Fruit fly (Drosophila melanogaster) whole organism, embryonic: Measurements from ENCODE around the gene Lasp.

ENCODE experiments used
- Adf1 ChIP-seq: fragments of 200-800 bp; sonication (Bioruptor generic); IDR thresholded peaks from 2 replicates; pipeline ENCODE4 v1.3.6; 2022; ENCODE audit warnings: missing biosample characterization, missing genetic modification characterization
- CG10462 ChIP-seq: fragments of 200-800 bp; sonication (Bioruptor generic); optimal IDR thresholded peaks from 2 replicates; lab custom pipeline; 2016; ENCODE audit warnings: missing biosample characterization, missing genetic modification characterization
- CG10654 ChIP-seq: fragments of 200-800 bp; sonication (Bioruptor generic); optimal IDR thresholded peaks from 2 replicates; lab custom pipeline; 2016; ENCODE audit warnings: missing biosample characterization, missing genetic modification characterization
- CG10979 ChIP-seq: fragments of 200-800 bp; sonication (Bioruptor generic); optimal IDR thresholded peaks from 2 replicates; lab custom pipeline; 2018; ENCODE audit warnings: missing biosample characterization, mild to moderate bottlenecking, missing genetic modification characterization, moderate library complexity
- CG1233 ChIP-seq: fragments of 200-800 bp; sonication (Bioruptor generic); optimal IDR thresholded peaks from 4 replicates; lab custom pipeline; 2018; ENCODE audit warnings: missing biosample characterization, mild to moderate bottlenecking, missing genetic modification characterization
- CG13296 ChIP-seq: fragments of 200-800 bp; sonication (Bioruptor generic); optimal IDR thresholded peaks from 3 replicates; lab custom pipeline; 2018; ENCODE audit warnings: missing biosample characterization, mild to moderate bottlenecking, missing genetic modification characterization
- CG13894 ChIP-seq: fragments of 200-800 bp; sonication (Bioruptor generic); optimal IDR thresholded peaks from 3 replicates; lab custom pipeline; 2018; ENCODE audit warnings: missing biosample characterization, mild to moderate bottlenecking, missing genetic modification characterization, moderate library complexity
- CG14441 ChIP-seq: fragments of 200-800 bp; sonication (Bioruptor generic); IDR thresholded peaks from 2 replicates; pipeline ENCODE4 v1.3.6; 2022; ENCODE audit warnings: missing biosample characterization, missing genetic modification characterization
- CG15696 ChIP-seq: fragments of 200-800 bp; sonication (Bioruptor generic); optimal IDR thresholded peaks from 2 replicates; lab custom pipeline; 2019; ENCODE audit warnings: missing biosample characterization, mild to moderate bottlenecking, missing genetic modification characterization, moderate library complexity
- CG17829 ChIP-seq: fragments of 200-800 bp; optimal IDR thresholded peaks from 2 replicates; lab custom pipeline; 2019; ENCODE audit warnings: missing biosample characterization, mild to moderate bottlenecking, missing genetic modification characterization, moderate library complexity
- CG18262 ChIP-seq: fragments of 200-800 bp; optimal IDR thresholded peaks from 3 replicates; lab custom pipeline; 2019; ENCODE audit warnings: missing biosample characterization, mild to moderate bottlenecking, missing genetic modification characterization, moderate library complexity
- CG2202 ChIP-seq: fragments of 200-800 bp; sonication (Bioruptor generic); optimal IDR thresholded peaks from 2 replicates; lab custom pipeline; 2018; ENCODE audit warnings: missing biosample characterization, mild to moderate bottlenecking, missing genetic modification characterization
- CG2875 ChIP-seq: fragments of 200-800 bp; sonication (Bioruptor generic); optimal IDR thresholded peaks from 2 replicates; lab custom pipeline; 2017; ENCODE audit warnings: missing biosample characterization, mild to moderate bottlenecking, missing genetic modification characterization, missing genetic modification reagents
- CG31441 ChIP-seq: fragments of 200-800 bp; sonication (Bioruptor generic); IDR thresholded peaks from 2 replicates; pipeline ENCODE4 v1.3.6; 2022; ENCODE audit warnings: missing biosample characterization, missing genetic modification characterization
- CG4424 ChIP-seq: fragments of 200-800 bp; sonication (Bioruptor generic); optimal IDR thresholded peaks from 3 replicates; lab custom pipeline; 2016; ENCODE audit warnings: missing biosample characterization, missing genetic modification characterization
- CG7271 ChIP-seq: fragments of 200-800 bp; sonication (Bioruptor generic); optimal IDR thresholded peaks from 2 replicates; lab custom pipeline; 2018; ENCODE audit warnings: missing biosample characterization, mild to moderate bottlenecking, missing genetic modification characterization, moderate library complexity
- CG8388 ChIP-seq: fragments of 200-800 bp; sonication (Bioruptor generic); optimal IDR thresholded peaks from 2 replicates; lab custom pipeline; 2019; ENCODE audit warnings: missing biosample characterization, mild to moderate bottlenecking, missing genetic modification characterization, moderate library complexity
- CG9215 ChIP-seq: fragments of 200-800 bp; sonication (Bioruptor generic); IDR thresholded peaks from 2 replicates; pipeline ENCODE4 v1.3.6; 2022; ENCODE audit warnings: missing biosample characterization, missing genetic modification characterization
- CG9609 ChIP-seq: fragments of 200-800 bp; sonication (Bioruptor generic); optimal IDR thresholded peaks from 3 replicates; lab custom pipeline; 2016; ENCODE audit warnings: missing biosample characterization, missing genetic modification characterization
- D ChIP-seq, 2 experiments: fragments of 200-800 bp in 1 of 2; fragments of >200 bp in 1 of 2; sonication (Bioruptor generic) in 1 of 2; optimal IDR thresholded peaks; 2 replicates in 1 of 2; 3 replicates in 1 of 2; lab custom pipeline; 2017; ENCODE audit warnings: mild to moderate bottlenecking in 1 of 2, missing biosample characterization in 1 of 2, missing genetic modification characterization in 1 of 2, missing genetic modification reagents in 1 of 2
- D19A ChIP-seq: fragments of 200-800 bp; optimal IDR thresholded peaks from 3 replicates; lab custom pipeline; 2019; ENCODE audit warnings: missing biosample characterization, mild to moderate bottlenecking, missing genetic modification characterization, moderate library complexity
- Ets65A ChIP-seq: fragments of 200-800 bp; sonication (Bioruptor generic); peaks from one replicate; lab custom pipeline; 2016; ENCODE audit warnings: missing biosample characterization, missing genetic modification characterization
- HLH4C ChIP-seq: fragments of 200-800 bp; sonication (Bioruptor generic); IDR thresholded peaks from 3 replicates; pipeline ENCODE4 v1.3.6; 2022; ENCODE audit warnings: missing biosample characterization, missing genetic modification characterization; ENCODE audit not compliant: partially characterized antibody
- Hr51 ChIP-seq, 2 experiments: fragments of 200-800 bp; sonication (Bioruptor generic); optimal IDR thresholded peaks; 2 replicates in 1 of 2; 3 replicates in 1 of 2; lab custom pipeline; 2016 to 2018; ENCODE audit warnings: missing biosample characterization in 2 of 2, missing genetic modification characterization in 2 of 2, mild to moderate bottlenecking in 1 of 2, moderate library complexity in 1 of 2
- Hr78 ChIP-seq, 2 experiments: fragments of 200-800 bp in 1 of 2; fragments of >200 bp in 1 of 2; sonication (Bioruptor generic) in 1 of 2; optimal IDR thresholded peaks; 2 replicates each; lab custom pipeline; 2017 to 2019; ENCODE audit warnings: missing biosample characterization in 2 of 2, missing genetic modification characterization in 2 of 2, mild to moderate bottlenecking in 1 of 2, moderate library complexity in 1 of 2
- Kr ChIP-seq: fragments of 200-800 bp; sonication (Bioruptor generic); optimal IDR thresholded peaks from 2 replicates; lab custom pipeline; 2017; ENCODE audit warnings: missing biosample characterization, mild to moderate bottlenecking, missing genetic modification characterization
- MTF-1 ChIP-seq: fragments of 200-800 bp; sonication (Bioruptor generic); optimal IDR thresholded peaks from 2 replicates; lab custom pipeline; 2018; ENCODE audit warnings: missing biosample characterization, mild to moderate bottlenecking, missing genetic modification characterization, borderline replicate concordance
- Myb ChIP-seq: fragments of 200-800 bp; sonication (Bioruptor generic); optimal IDR thresholded peaks from 2 replicates; lab custom pipeline; 2016; ENCODE audit warnings: missing biosample characterization, missing genetic modification characterization
- Nf-YB ChIP-seq: fragments of 200-800 bp; sonication (Bioruptor generic); optimal IDR thresholded peaks from 3 replicates; lab custom pipeline; 2019; ENCODE audit warnings: missing biosample characterization, mild to moderate bottlenecking, missing genetic modification characterization, moderate library complexity
- Sox100B ChIP-seq: fragments of 200-800 bp; sonication (Bioruptor generic); optimal IDR thresholded peaks from 3 replicates; lab custom pipeline; 2018; ENCODE audit warnings: missing biosample characterization, mild to moderate bottlenecking, missing genetic modification characterization
- Sox102F ChIP-seq: fragments of 200-800 bp; sonication (Bioruptor generic); optimal IDR thresholded peaks from 2 replicates; lab custom pipeline; 2018; ENCODE audit warnings: missing biosample characterization, mild to moderate bottlenecking, missing genetic modification characterization, moderate library complexity
- ac ChIP-seq: fragments of 200-800 bp; sonication (Bioruptor generic); optimal IDR thresholded peaks from 3 replicates; lab custom pipeline; 2017; ENCODE audit warnings: missing biosample characterization, mild to moderate bottlenecking, missing genetic modification characterization
- amos ChIP-seq: fragments of 200-800 bp; sonication (Bioruptor generic); IDR thresholded peaks from 2 replicates; pipeline ENCODE4 v1.3.6; 2022; ENCODE audit warnings: missing biosample characterization, missing genetic modification characterization; ENCODE audit not compliant: partially characterized antibody
- ara ChIP-seq: fragments of 200-800 bp; sonication (Bioruptor generic); IDR thresholded peaks from 2 replicates; pipeline ENCODE4 v1.3.6; 2022; ENCODE audit warnings: missing biosample characterization, missing genetic modification characterization
- dmrt11E ChIP-seq: fragments of 200-800 bp; sonication (Bioruptor generic); optimal IDR thresholded peaks from 3 replicates; lab custom pipeline; 2018; ENCODE audit warnings: missing biosample characterization, mild to moderate bottlenecking, missing genetic modification characterization, moderate library complexity
- dmrt99B ChIP-seq: fragments of 200-800 bp; sonication (Bioruptor generic); optimal IDR thresholded peaks from 2 replicates; lab custom pipeline; 2018; ENCODE audit warnings: missing biosample characterization, mild to moderate bottlenecking, missing genetic modification characterization, moderate library complexity
- ewg ChIP-seq: fragments of 200-800 bp; sonication (Bioruptor generic); optimal IDR thresholded peaks from 3 replicates; lab custom pipeline; 2017; ENCODE audit warnings: mild to moderate bottlenecking, missing biosample characterization, missing genetic modification reagents, missing genetic modification characterization
- grau ChIP-seq: fragments of 200-800 bp; optimal IDR thresholded peaks from 3 replicates; lab custom pipeline; 2019; ENCODE audit warnings: missing biosample characterization, mild to moderate bottlenecking, missing genetic modification characterization, moderate library complexity
- gsb-n ChIP-seq: fragments of 200-800 bp; sonication (Bioruptor generic); optimal IDR thresholded peaks from 3 replicates; lab custom pipeline; 2018; ENCODE audit warnings: missing biosample characterization, mild to moderate bottlenecking, missing genetic modification characterization
- hkb ChIP-seq, 2 experiments: fragments of 200-800 bp in 1 of 2; fragments of >200 bp in 1 of 2; sonication (Bioruptor generic) in 1 of 2; IDR thresholded peaks in 1 of 2; optimal IDR thresholded peaks in 1 of 2; 2 replicates each; pipeline versions ENCODE4 v1.3.6 to Lab custom; 2017 to 2022; ENCODE audit warnings: missing biosample characterization in 1 of 2, missing genetic modification characterization in 1 of 2
- odd ChIP-seq: fragments of 200-800 bp; sonication (Bioruptor generic); optimal IDR thresholded peaks from 2 replicates; lab custom pipeline; 2017; ENCODE audit warnings: missing biosample characterization, mild to moderate bottlenecking, missing genetic modification characterization
- org-1 ChIP-seq: fragments of 200-800 bp; sonication (Bioruptor generic); optimal IDR thresholded peaks from 2 replicates; lab custom pipeline; 2017; ENCODE audit warnings: missing biosample characterization, missing genetic modification characterization
- salm ChIP-seq: fragments of 200-800 bp; sonication (Bioruptor generic); optimal IDR thresholded peaks from 2 replicates; lab custom pipeline; 2018; ENCODE audit warnings: missing biosample characterization, mild to moderate bottlenecking, missing genetic modification characterization
- so ChIP-seq: fragments of 200-800 bp; sonication (Bioruptor generic); IDR thresholded peaks from 3 replicates; pipeline ENCODE4 v1.3.6; 2022; ENCODE audit warnings: missing biosample characterization, missing genetic modification characterization
- sqz ChIP-seq: fragments of 200-800 bp; sonication (Bioruptor generic); optimal IDR thresholded peaks from 3 replicates; lab custom pipeline; 2018; ENCODE audit warnings: missing biosample characterization, mild to moderate bottlenecking, missing genetic modification characterization
- unpg ChIP-seq: fragments of 200-800 bp; sonication (Bioruptor generic); optimal IDR thresholded peaks from 3 replicates; lab custom pipeline; 2018; ENCODE audit warnings: missing biosample characterization, mild to moderate bottlenecking, missing genetic modification characterization, moderate library complexity
- wek ChIP-seq: fragments of 200-800 bp; sonication (Bioruptor generic); optimal IDR thresholded peaks from 3 replicates; lab custom pipeline; 2018; ENCODE audit warnings: missing biosample characterization, mild to moderate bottlenecking, missing genetic modification characterization, moderate library complexity

Lasp gene

DNA sequence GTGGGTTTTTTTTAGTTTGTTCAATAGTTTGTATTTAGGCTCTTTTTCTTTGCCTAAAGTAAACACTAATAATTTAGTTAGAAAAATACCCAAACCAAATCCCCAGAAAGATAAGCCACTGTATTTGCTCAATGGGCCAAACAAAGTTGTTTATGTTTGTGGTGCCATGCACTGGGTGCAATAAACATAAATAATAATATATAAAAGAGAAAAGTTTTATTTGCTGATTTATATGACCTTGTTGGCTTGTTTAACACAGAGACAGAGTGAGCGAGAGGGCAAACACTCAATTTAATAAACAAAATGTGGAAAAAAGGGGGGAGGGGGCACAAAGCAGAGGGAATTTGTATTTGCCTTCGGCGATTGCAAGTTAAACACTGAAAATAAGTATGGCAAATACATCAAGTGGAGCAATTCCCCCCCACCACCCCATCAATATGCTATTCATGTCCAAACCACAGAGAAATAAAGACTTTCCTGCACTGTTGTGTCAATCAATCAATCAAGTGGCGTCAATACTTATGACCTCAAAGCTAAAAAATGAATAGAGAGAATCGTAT, 70.9 kb downstream of the Lasp start (continued):
- peak; percentile 37 for TF ChIP-seq dmrt99B (tag; lab: Kevin White, UChicago)
- peak; percentile 41 for TF ChIP-seq unpg
- no peak for TF ChIP-seq Myb (GFP tag; lab: Kevin White, UChicago)
- TF ChIP-seq CG1233, result peak; percentile 40
- peak; percentile 84 for TF ChIP-seq CG15696
- peak; percentile 32 for TF ChIP-seq odd
- peak; percentile 6 for TF ChIP-seq CG8388 (GFP tag; lab: Kevin White, UChicago)
- peak; percentile 59 for TF ChIP-seq ara (GFP tag; lab: Robert Waterston, UW)
- TF ChIP-seq org-1 (GFP tag; lab: Kevin White, UChicago), result peak; percentile 33
- TF ChIP-seq ac (GFP tag; lab: Kevin White, UChicago), result peak; percentile 86
- no peak for TF ChIP-seq CG9215
- no peak for TF ChIP-seq Hr51 (GFP tag; optimal IDR thresholded peaks at IDR 0.05; lab: Kevin White, UChicago)
- peak; percentile 72 for TF ChIP-seq CG18262 (tag; lab: Kevin White, UChicago)
- no peak for TF ChIP-seq so (GFP tag; lab: Robert Waterston, UW)
- peak; percentile 54 for TF ChIP-seq D19A (tag; lab: Kevin White, UChicago)
- TF ChIP-seq Ets65A (GFP tag; lab: Kevin White, UChicago), result no peak
- TF ChIP-seq CG10654 (GFP tag; lab: Kevin White, UChicago), result peak; percentile 22
- peak; percentile 0 for TF ChIP-seq CG4424 (GFP tag; lab: Kevin White, UChicago)
- peak; percentile 36 for TF ChIP-seq Nf-YB (GFP tag; lab: Kevin White, UChicago)
- TF ChIP-seq ewg (GFP tag; lab: Kevin White, UChicago), result peak; percentile 11
- no peak for TF ChIP-seq amos (GFP tag; lab: Robert Waterston, UW)
- peak; percentile 28 for TF ChIP-seq Sox102F (GFP tag; lab: Kevin White, UChicago)
- TF ChIP-seq CG9609, result no peak
- peak; percentile 58 for TF ChIP-seq CG10979 (tag; lab: Kevin White, UChicago)
- TF ChIP-seq HLH4C (GFP tag; lab: Robert Waterston, UW), result no peak
- TF ChIP-seq gsb-n (tag; lab: Kevin White, UChicago), result peak; percentile 77
- no peak for TF ChIP-seq D (optimal IDR thresholded peaks at IDR 0.05; lab: Kevin White, UChicago)
- TF ChIP-seq D (GFP tag; optimal IDR thresholded peaks at IDR 0.05; lab: Kevin White, UChicago), result peak; percentile 56
- peak in 1 of 2 experiments; percentile 45 for TF ChIP-seq Hr78 (GFP tag; optimal IDR thresholded peaks at IDR 0.05; lab: Kevin White, UChicago)
- peak; percentile 66 for TF ChIP-seq Kr (GFP tag; lab: Kevin White, UChicago)
- no peak for TF ChIP-seq hkb (optimal IDR thresholded peaks at IDR 0.05; lab: Kevin White, UChicago)
- 0 out of 2 replicates have a peak, but pooled peaks have one; percentile 29 for TF ChIP-seq hkb (GFP tag; IDR thresholded peaks at IDR 0.05; lab: Robert Waterston, UW)
- TF ChIP-seq CG17829 (tag; lab: Kevin White, UChicago), result peak; percentile 13
- TF ChIP-seq sqz, result peak; percentile 22
- TF ChIP-seq Adf1 (GFP tag; lab: Robert Waterston, UW), result no peak
- peak; percentile 83 for TF ChIP-seq dmrt11E (tag; lab: Kevin White, UChicago)
- TF ChIP-seq CG7271 (tag; lab: Kevin White, UChicago), result peak; percentile 66
- TF ChIP-seq CG2202 (tag; lab: Kevin White, UChicago), result peak; percentile 76
- no peak for TF ChIP-seq CG14441 (GFP tag; lab: Robert Waterston, UW)
- TF ChIP-seq CG2875, result peak; percentile 70
- peak; percentile 31 for TF ChIP-seq CG10462 (GFP tag; lab: Kevin White, UChicago)
- TF ChIP-seq CG13894, result no peak
- TF ChIP-seq salm (tag; lab: Kevin White, UChicago), result peak; percentile 64
- no peak for TF ChIP-seq CG13296 (GFP tag; lab: Kevin White, UChicago)
- peak; percentile 5 for TF ChIP-seq wek (GFP tag; lab: Kevin White, UChicago)
- peak; percentile 47 for TF ChIP-seq MTF-1 (GFP tag; lab: Kevin White, UChicago)
- TF ChIP-seq Sox100B (GFP tag; lab: Kevin White, UChicago), result peak; percentile 41
- TF ChIP-seq CG31441 (GFP tag; lab: Robert Waterston, UW), result peak; percentile 76
- TF ChIP-seq grau, result peak; percentile 7
